Worm (Caenorhabditis elegans): Measurements from ENCODE around the gene twk-16.

Gene twk-16

ce11 chrX:3115134-3116032 lies 34.5 kb downstream of the twk-16 start:
- peak; percentile 39; the same call in 1 of the 2 replicates for TF ChIP-seq set-16 (GFP tag; IDR thresholded peaks at IDR 0.05)
- TF ChIP-seq vab-7 (GFP tag; IDR thresholded peaks at IDR 0.05): no peak
- TF ChIP-seq dve-1 (tag; optimal IDR thresholded peaks at IDR 0.05; ENCODE audit: insufficient read depth): peak; percentile 85
- TF ChIP-seq F37D6.2 (tag; optimal IDR thresholded peaks at IDR 0.05): no peak
- TF ChIP-seq nhr-10 (tag; optimal IDR thresholded peaks at IDR 0.05): peak; percentile 43
- no peak for TF ChIP-seq zip-2 (tag; optimal IDR thresholded peaks at IDR 0.05)
- TF ChIP-seq php-3 (GFP tag; IDR thresholded peaks at IDR 0.05): peak; percentile 51; the same call in 1 of the 2 replicates
- TF ChIP-seq egl-27 (tag; optimal IDR thresholded peaks at IDR 0.05): no peak
- TF ChIP-seq daf-19 (GFP tag; conservative IDR thresholded peaks at IDR 0.05): no peak
- no peak for TF ChIP-seq nhr-41 (GFP tag; IDR thresholded peaks at IDR 0.05)
- no peak for TF ChIP-seq daf-8 (GFP tag; IDR thresholded peaks at IDR 0.05)
- no peak for TF ChIP-seq madf-9 (GFP tag; conservative IDR thresholded peaks at IDR 0.05)
- TF ChIP-seq rbr-2 (tag; optimal IDR thresholded peaks at IDR 0.05): no peak
- no peak for TF ChIP-seq egl-43 (GFP tag; IDR thresholded peaks at IDR 0.05)
- no peak for TF ChIP-seq ces-1 (GFP tag; optimal IDR thresholded peaks at IDR 0.05)
- no peak for TF ChIP-seq ceh-44 (GFP tag; IDR thresholded peaks at IDR 0.05)
- TF ChIP-seq zag-1 (tag; optimal IDR thresholded peaks at IDR 0.05): no peak
- TF ChIP-seq dpl-1 (GFP tag; optimal IDR thresholded peaks at IDR 0.05): no peak
- peak; percentile 54 for TF ChIP-seq nhr-25 (tag; optimal IDR thresholded peaks at IDR 0.05; ENCODE audit: borderline replicate concordance, insufficient read depth)
- no peak for TF ChIP-seq unc-39 (tag; optimal IDR thresholded peaks at IDR 0.05)
- TF ChIP-seq mxl-3 (GFP tag; optimal IDR thresholded peaks at IDR 0.05): no peak
- peak; percentile 85 for TF ChIP-seq ama-1 (optimal IDR thresholded peaks at IDR 0.05)
- TF ChIP-seq ceh-62 (tag; optimal IDR thresholded peaks at IDR 0.05): no peak
- TF ChIP-seq sdz-12 (GFP tag; optimal IDR thresholded peaks at IDR 0.05): no peak
- TF ChIP-seq F44E2.7 (GFP tag; IDR thresholded peaks at IDR 0.05): no peak
- TF ChIP-seq nhr-11 (tag; optimal IDR thresholded peaks at IDR 0.05): peak; percentile 48
- no peak for TF ChIP-seq lin-29 (GFP tag; IDR thresholded peaks at IDR 0.05)
- TF ChIP-seq nhr-111 (GFP tag; optimal IDR thresholded peaks at IDR 0.05): no peak
- peak in 1 of 2 experiments; percentile 14 for TF ChIP-seq lsy-2 (tag; optimal IDR thresholded peaks at IDR 0.05)
- TF ChIP-seq zfp-3 (GFP tag; conservative IDR thresholded peaks at IDR 0.05): peak; percentile 68; the same call in 1 of the 2 replicates
- TF ChIP-seq F10B5.3 (tag; optimal IDR thresholded peaks at IDR 0.05): no peak
- TF ChIP-seq lin-15B (tag; optimal IDR thresholded peaks at IDR 0.05): no peak
- TF ChIP-seq tra-1 (GFP tag; IDR thresholded peaks at IDR 0.05): no peak; the same call in 1 of the 2 replicates
- no peak for TF ChIP-seq jun-1 (tag; optimal IDR thresholded peaks at IDR 0.05)
- no peak for TF ChIP-seq skn-1 (tag; optimal IDR thresholded peaks at IDR 0.05)
- peak in 1 of 2 experiments; percentile 49 for TF ChIP-seq daf-16 (GFP tag; optimal IDR thresholded peaks at IDR 0.05)
- peak; percentile 88 for TF ChIP-seq daf-16 (tag; optimal IDR thresholded peaks at IDR 0.05)
- TF ChIP-seq lin-38 (GFP tag; IDR thresholded peaks at IDR 0.05): no peak
- TF ChIP-seq nhr-77 (tag; optimal IDR thresholded peaks at IDR 0.05): peak; percentile 46
- no peak for TF ChIP-seq F26F4.8 (GFP tag; conservative IDR thresholded peaks at IDR 0.05)
- 0 out of 2 replicates have a peak, but pooled peaks have one; percentile 56 for TF ChIP-seq lin-1 (GFP tag; IDR thresholded peaks at IDR 0.05)
- TF ChIP-seq cey-2 (tag; optimal IDR thresholded peaks at IDR 0.05; ENCODE audit: borderline replicate concordance, insufficient read depth): no peak
- TF ChIP-seq F49E8.2 (tag; optimal IDR thresholded peaks at IDR 0.05; ENCODE audit: borderline replicate concordance): no peak
- TF ChIP-seq saeg-2 (GFP tag; IDR thresholded peaks at IDR 0.05): no peak
- peak; percentile 44; the same call in 1 of the 2 replicates for TF ChIP-seq dmd-6 (GFP tag; IDR thresholded peaks at IDR 0.05)
- peak; percentile 21; the same call in 1 of the 2 replicates for TF ChIP-seq mdt-29 (GFP tag; IDR thresholded peaks at IDR 0.05)
- TF ChIP-seq snpc-1.2 (GFP tag; IDR thresholded peaks at IDR 0.05): no peak
- no peak for TF ChIP-seq dmd-8 (GFP tag; IDR thresholded peaks at IDR 0.05)
- peak; percentile 64 for TF ChIP-seq hlh-30 (tag; optimal IDR thresholded peaks at IDR 0.05; ENCODE audit: insufficient read depth)
